Worm (Caenorhabditis elegans): ENCODE data around the gene lys-6.

The lys-6 gene

DNA sequence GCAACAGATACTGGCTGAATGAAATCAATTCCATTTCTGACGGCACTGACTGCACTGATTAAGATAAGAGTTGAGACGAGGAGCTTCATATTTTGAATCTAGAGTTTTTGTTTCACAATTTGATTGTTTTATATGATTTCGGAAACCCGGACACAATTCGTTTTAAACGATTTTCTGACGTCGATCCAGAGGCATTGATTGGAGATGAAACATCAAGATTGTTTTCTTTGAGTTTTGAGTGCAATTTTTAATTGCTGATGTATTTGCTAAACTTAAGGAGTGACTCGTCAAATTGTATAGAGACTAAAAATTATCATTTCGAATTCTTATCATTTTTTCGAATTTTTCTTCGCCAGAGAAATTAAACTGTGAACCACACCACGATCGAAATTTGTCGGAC lies at the start of gene lys-6:
Gene lys-6, minus strand, starts transcription at position 101 of the 400 bp plus-strand sequence.
- no peak for TF ChIP-seq W03F9.2 (tag; optimal IDR thresholded peaks at IDR 0.05)
- no peak for TF ChIP-seq him-1 (tag; optimal IDR thresholded peaks at IDR 0.05)
- TF ChIP-seq dao-5 (tag; optimal IDR thresholded peaks at IDR 0.05): no peak

ce11 chrIV:11676054-11676453 lies 48.3 kb upstream of the lys-6 start, which contains the start of gene inx-9:
Gene inx-9, plus strand, starts transcription at chrIV:11676354.
- TF ChIP-seq dao-5 (tag; optimal IDR thresholded peaks at IDR 0.05) (no peak), him-1 (tag; optimal IDR thresholded peaks at IDR 0.05) (no peak), W03F9.2 (tag; optimal IDR thresholded peaks at IDR 0.05) (no peak)

- TF ChIP-seq W03F9.2 (tag; optimal IDR thresholded peaks at IDR 0.05): no peak
- no peak for TF ChIP-seq him-1 (tag; optimal IDR thresholded peaks at IDR 0.05)
- no peak for TF ChIP-seq dao-5 (tag; optimal IDR thresholded peaks at IDR 0.05)
These were observed 45.8 kb upstream of the lys-6 start, which contains the start of gene inx-8 for ce11 chrIV:11673543-11673942. Gene inx-8, plus strand, starts transcription at chrIV:11673843.

DNA sequence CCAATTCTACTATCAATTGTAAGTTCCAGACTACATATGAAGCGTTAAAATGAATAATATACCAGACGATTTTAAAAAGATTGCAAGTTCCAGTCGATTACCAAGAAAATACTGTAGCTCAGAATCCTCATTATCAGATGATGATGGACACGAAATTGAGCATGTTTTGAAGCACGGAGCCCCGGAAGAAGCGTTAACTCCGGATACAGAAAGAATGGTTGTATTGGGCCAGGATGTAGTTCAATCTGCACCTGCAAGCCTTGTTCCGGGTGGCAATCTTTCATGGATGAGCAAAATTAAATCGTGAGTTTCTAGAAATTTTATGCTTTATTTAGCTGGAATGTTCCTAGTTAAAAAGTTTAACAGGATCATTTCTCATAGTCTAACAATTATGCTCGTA lies 40.3 kb upstream of the lys-6 start, which contains the start of gene atg-4.2:
Gene atg-4.2, plus strand, starts transcription at position 24 of the 400 bp plus-strand sequence.
- TF ChIP-seq W03F9.2 (tag; optimal IDR thresholded peaks at IDR 0.05): no peak
- no peak for TF ChIP-seq him-1 (tag; optimal IDR thresholded peaks at IDR 0.05)
- no peak for TF ChIP-seq dao-5 (tag; optimal IDR thresholded peaks at IDR 0.05)

ce11 chrIV:11665010-11665409 lies 37.3 kb upstream of the lys-6 start, which contains the start of gene ZK809.9:
Gene ZK809.9, plus strand, starts transcription at chrIV:11665310.
- TF ChIP-seq him-1 (tag; optimal IDR thresholded peaks at IDR 0.05) (no peak), dao-5 (tag; optimal IDR thresholded peaks at IDR 0.05) (no peak), W03F9.2 (tag; optimal IDR thresholded peaks at IDR 0.05) (no peak)

DNA sequence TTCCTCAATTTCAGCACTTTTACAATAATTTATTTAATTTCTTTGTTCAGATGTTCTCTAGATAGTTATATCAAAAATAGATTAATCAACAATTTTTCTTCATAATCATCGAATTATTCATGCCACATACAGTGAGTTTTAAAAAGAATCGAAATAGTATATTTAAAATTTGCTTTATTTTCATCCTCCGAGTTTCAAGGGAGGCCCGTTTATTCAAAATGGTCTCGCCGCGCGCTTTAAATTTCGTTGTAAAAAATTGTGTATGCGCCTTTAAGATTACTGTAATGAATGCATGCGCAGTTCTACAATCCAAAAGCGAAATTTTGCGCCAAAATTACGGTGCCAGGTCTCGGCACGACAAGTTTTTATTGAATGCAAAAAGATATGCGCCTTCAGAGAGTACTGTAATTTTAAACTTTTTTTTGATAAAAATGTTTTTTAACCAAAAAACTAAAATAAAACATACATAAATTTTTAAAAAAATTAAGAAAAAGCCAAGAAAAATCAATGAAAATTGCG lies 32.1 kb upstream of the lys-6 start, which contains the start of gene ZK792.1:
Gene ZK792.1, plus strand, starts transcription at position 51 of the 519 bp plus-strand sequence.
- TF ChIP-seq dao-5 (tag; optimal IDR thresholded peaks at IDR 0.05): no peak
- no peak for TF ChIP-seq W03F9.2 (tag; optimal IDR thresholded peaks at IDR 0.05)
- TF ChIP-seq him-1 (tag; optimal IDR thresholded peaks at IDR 0.05): no peak

DNA sequence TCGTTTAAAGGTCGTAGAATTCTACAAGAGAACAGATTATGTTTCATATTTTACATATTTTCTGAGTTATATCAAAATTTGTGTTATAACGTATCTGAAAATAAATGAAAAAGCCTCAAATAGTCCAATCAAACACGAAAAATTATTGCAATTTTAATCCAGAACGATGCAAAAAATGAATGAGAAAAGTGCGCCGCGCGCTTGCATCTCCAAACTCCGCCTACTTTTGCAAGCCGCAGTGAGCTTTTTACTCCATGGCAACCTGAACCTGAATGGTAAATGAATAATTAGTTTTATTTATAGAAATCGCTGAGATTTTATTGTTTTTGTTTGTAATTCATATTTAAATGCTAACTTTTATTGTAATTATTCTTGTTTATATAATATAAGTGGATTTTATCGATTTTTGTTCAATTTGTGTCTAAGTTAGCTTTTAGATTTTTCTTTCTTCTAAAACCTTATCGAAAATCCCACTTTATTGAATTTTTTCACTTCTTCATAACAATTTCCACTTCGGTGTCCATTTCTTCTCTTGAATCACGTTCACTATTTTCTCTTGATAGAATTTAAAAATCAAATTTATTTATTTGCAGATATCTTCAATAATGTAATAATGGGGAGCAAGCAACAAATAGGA lies 28.5 kb upstream of the lys-6 start, which contains the start of gene ZK809.5:
Gene ZK809.5, plus strand, starts transcription at position 587 of the 637 bp plus-strand sequence.
- TF ChIP-seq him-1 (tag; optimal IDR thresholded peaks at IDR 0.05) (no peak), dao-5 (tag; optimal IDR thresholded peaks at IDR 0.05) (no peak), W03F9.2 (tag; optimal IDR thresholded peaks at IDR 0.05) (no peak)

DNA sequence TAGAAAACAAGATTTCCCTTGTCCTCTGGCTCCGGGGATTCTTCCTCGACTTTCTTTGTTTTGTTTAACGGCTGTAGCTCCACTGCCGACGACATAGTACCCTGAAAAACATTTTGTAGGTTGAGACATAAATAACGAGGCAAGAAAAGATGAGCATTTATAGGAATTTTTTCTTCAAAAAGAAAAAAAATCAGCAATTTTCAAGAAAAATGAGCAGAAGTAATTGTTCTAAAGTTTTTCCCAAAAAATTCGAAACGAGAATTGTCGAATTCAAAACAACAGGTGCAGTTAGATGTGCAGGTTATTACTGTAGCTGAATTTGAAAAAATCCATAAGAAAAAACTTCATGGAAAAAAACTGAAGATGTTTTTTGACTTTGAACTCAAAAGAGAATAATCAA lies 27.6 kb upstream of the lys-6 start, which contains the start of gene ent-1:
Gene ent-1, minus strand, starts transcription at position 101 of the 400 bp plus-strand sequence.
- TF ChIP-seq dao-5 (tag; optimal IDR thresholded peaks at IDR 0.05) (no peak), W03F9.2 (tag; optimal IDR thresholded peaks at IDR 0.05) (no peak), him-1 (tag; optimal IDR thresholded peaks at IDR 0.05) (no peak)

ce11 chrIV:11651965-11652453 lies 24.3 kb upstream of the lys-6 start, which contains the start of the genes acl-3 and ndub-6:
Gene acl-3, minus strand, starts transcription at chrIV:11652023.
Gene ndub-6, plus strand, starts transcription at chrIV:11652403.
- no peak for TF ChIP-seq W03F9.2 (tag; optimal IDR thresholded peaks at IDR 0.05)
- no peak for TF ChIP-seq him-1 (tag; optimal IDR thresholded peaks at IDR 0.05)
- no peak for TF ChIP-seq dao-5 (tag; optimal IDR thresholded peaks at IDR 0.05)

DNA sequence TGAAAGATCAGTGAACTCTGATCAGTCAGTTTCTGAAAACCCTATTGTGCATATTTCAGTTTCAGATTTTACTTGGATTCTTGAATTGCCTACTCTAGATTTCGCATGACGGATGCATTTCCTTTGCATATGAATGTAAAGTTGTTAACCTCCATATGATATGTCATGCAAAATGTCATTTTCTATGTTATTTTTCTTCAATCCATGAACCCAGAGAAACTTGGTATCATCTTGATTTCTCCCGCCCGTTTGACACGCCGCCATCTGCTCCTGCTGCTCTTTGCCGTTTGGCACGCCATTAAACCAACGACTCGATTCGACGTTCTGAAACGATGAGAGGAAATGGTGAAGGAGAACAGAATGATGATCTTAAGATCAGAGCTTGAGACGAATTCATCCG lies 22.6 kb upstream of the lys-6 start:
- TF ChIP-seq W03F9.2 (tag; optimal IDR thresholded peaks at IDR 0.05) (no peak), him-1 (tag; optimal IDR thresholded peaks at IDR 0.05) (no peak), dao-5 (tag; optimal IDR thresholded peaks at IDR 0.05) (no peak)

DNA sequence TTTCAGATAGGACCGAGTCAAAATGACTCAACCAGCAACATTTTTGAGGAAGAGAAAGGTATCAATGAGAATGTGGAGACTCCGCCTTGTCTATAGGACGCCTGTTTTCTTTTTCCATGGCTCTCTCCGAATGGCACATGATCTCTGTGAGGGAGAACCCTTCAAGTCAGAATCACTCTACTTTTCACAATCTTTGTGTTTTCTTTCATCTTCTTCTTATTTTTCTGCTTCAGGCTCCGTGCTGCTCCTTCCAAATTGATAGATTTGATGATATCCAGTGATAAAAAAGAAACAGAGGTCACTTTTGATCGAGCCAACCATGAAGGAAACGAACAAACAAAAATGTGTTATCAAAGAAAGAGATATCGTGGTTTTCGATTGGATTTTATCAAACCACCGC lies 21.3 kb upstream of the lys-6 start, which contains the start of gene ZK809.8:
Gene ZK809.8, minus strand, starts transcription at position 34 of the 400 bp plus-strand sequence.
- no peak for TF ChIP-seq dao-5 (tag; optimal IDR thresholded peaks at IDR 0.05)
- TF ChIP-seq W03F9.2 (tag; optimal IDR thresholded peaks at IDR 0.05): no peak
- no peak for TF ChIP-seq him-1 (tag; optimal IDR thresholded peaks at IDR 0.05)

DNA sequence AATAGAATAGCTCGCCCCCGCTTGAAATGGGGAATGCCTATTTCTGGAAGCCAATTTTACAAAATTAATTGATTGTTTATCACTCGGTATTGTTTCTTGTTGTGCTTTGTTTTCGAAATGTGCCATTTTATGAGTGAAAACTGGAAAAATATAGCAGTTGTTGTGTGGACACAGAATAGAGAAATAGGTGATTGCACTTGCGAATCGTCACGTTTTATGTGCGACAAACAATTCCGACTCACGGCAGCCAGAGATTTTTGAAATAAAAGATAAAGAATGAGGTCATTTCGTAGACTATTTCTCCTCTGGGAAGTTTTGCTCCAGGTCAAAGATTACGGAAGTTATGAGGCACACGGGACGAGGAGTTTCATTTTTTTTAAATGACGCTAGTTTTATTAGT lies 19.2 kb upstream of the lys-6 start:
- no peak for TF ChIP-seq dao-5 (tag; optimal IDR thresholded peaks at IDR 0.05)
- no peak for TF ChIP-seq him-1 (tag; optimal IDR thresholded peaks at IDR 0.05)
- TF ChIP-seq W03F9.2 (tag; optimal IDR thresholded peaks at IDR 0.05): no peak

ce11 chrIV:11645354-11645753 lies 17.6 kb upstream of the lys-6 start:
- no peak for TF ChIP-seq dao-5 (tag; optimal IDR thresholded peaks at IDR 0.05)
- TF ChIP-seq W03F9.2 (tag; optimal IDR thresholded peaks at IDR 0.05): no peak
- TF ChIP-seq him-1 (tag; optimal IDR thresholded peaks at IDR 0.05): no peak

DNA sequence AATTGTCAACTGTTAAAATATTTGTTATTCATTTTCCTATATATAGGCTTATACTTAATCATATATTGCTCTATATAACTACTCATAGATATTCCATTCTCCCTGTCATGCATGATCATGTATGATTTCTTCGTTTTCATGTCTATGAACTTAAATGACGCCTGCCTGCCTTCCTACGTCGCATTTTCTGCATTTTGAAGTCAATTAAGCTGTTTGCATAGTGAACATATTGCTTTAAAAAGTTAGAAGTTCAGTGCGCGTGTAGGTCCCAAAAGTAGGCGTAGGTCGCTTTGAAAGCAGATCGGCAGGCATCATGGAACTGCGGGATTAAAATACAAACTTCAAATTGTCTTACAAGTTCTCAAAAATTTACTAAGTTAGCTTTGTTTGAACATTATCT lies 17.0 kb upstream of the lys-6 start:
- TF ChIP-seq W03F9.2 (tag; optimal IDR thresholded peaks at IDR 0.05) (no peak), dao-5 (tag; optimal IDR thresholded peaks at IDR 0.05) (no peak), him-1 (tag; optimal IDR thresholded peaks at IDR 0.05) (no peak)

All from whole organism, L4/young adult.